Fruit fly (Drosophila melanogaster) ovary, adult (tissue): Measurements from ENCODE around the gene CG8419.

Experiments
- CG17801 ChIP-seq: fragments of 200-800 bp; optimal IDR thresholded peaks from 2 replicates; lab custom pipeline; 2019; ENCODE audit warnings: missing biosample characterization, mild to moderate bottlenecking, missing genetic modification characterization, moderate library complexity; ENCODE audit not compliant: partially characterized antibody

Gene CG8419

DNA sequence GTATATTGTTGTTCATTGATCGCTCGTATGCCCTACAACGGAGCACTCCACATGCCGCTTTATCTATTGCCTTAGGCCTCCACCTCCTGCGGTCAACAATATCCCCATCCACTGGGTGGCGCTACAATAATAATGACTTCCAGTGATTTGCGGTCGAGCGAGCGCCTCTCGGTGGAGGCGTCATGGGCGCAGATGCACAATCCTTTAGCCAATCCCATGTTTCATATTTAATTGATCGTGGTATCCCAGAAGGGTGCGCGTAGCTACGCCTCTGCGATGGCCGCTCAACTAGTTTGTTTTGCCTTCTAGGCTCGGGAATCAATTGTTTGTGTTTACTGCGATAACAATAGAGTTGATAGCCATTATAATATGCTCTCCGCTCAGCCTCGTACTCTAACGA lies 23.2 kb downstream of the CG8419 start:
- no peak for TF ChIP-seq CG17801 (GFP tag; lab: Kevin White, UChicago)

DNA sequence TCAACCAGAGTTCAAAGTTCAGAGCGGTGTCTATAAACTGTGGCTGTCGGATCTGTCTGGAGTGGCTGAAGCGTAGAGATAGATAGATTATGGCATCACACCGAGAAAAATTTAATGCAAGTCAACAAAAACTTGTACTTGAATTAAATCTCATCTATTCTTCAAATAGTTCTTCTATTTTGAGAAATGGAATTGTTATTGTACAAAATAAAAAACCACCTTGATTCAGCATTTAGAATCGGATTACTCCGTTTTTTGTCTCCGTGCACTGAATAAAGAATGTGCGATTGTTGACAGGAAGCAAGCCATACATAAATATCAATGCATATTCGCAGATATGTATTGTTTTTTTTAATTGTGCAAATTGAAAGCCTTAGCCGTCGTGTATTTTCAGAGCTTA lies 23.7 kb downstream of the CG8419 start:
- peak; percentile 28 for TF ChIP-seq CG17801 (GFP tag; lab: Kevin White, UChicago)

DNA sequence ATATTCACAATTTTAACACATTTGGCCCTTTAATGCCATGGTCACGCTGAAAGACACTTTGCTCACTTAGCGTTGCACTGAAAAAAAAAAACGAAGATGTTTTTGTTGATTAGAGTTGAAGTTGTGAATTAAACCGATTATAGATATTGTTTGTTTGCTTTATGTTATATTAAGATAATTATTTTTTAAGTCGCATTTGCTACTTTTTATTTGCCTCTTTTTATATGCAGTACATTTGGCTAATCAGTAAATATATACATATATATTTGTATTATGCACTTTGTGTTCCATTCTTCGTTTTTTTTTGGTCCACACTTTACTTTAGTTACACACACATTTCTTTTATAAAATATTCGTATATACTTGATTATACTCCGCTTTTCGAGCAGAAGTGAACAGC lies 24.3 kb downstream of the CG8419 start:
- TF ChIP-seq CG17801 (GFP tag; lab: Kevin White, UChicago): no peak

DNA sequence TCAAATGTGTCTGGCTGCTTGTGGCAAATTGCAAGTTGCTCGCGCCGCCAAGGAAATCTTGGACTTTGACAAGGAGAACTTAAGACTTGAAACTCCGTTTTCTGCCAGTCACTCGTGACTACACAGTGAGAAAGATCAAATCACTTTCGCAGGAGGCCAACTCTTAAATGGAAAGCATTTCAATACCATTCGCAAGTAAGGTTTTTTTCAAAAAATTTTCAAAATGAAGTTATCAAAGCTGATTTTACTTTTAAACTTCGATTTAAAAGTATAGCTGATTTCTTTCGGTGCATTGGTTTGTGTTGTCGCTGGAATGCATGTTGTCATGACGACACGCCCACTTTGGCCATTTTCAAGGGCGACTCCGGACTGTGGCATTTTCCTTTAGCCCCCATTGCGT lies 26.4 kb downstream of the CG8419 start:
- TF ChIP-seq CG17801 (GFP tag; lab: Kevin White, UChicago): no peak

DNA sequence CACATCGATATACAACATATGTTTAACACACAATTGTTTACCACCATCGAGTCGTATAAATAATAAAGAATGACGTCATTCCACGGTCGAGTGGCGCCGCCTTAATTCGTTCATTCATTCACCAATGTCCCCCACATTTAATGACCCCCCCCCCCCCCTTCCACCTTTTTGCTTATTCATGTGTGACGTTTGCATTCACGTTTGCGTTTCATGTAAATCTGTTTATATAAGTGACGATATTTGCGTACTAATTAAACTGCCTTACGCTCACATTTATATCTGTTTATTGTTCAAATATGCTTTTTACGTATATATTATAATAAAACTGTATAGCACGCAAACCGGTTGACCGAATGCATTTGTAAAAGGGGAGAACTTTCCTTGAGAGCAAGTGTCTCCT lies 27.6 kb downstream of the CG8419 start:
- no peak for TF ChIP-seq CG17801 (GFP tag; lab: Kevin White, UChicago)

DNA sequence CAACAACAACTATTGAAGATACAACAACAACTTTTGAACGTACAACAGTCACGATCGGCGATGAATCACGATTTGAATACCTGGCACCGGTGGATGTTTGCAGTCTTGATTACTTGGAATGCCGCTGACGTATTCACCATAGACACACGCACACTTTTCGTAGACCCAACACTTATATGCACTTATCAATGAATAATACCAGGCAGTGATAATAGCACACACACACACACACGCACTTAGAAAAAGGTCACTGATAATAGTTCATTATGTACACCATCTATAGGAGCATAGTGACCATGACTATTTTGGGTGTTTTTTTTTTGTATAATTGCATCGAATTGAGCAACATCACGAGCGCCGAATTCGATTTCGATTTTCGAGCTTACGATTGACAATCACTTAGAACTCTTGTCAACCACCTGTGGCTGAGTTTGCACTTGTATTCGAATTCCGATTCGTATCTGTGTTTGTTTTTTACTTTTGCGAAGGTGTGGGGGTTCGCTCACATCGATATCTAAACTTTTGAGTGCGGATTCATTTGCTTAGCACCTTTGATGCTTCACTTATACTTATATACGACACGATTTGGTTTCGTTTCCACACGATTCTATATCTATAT lies 33.2 kb downstream of the CG8419 start:
- TF ChIP-seq CG17801 (GFP tag; lab: Kevin White, UChicago): no peak

DNA sequence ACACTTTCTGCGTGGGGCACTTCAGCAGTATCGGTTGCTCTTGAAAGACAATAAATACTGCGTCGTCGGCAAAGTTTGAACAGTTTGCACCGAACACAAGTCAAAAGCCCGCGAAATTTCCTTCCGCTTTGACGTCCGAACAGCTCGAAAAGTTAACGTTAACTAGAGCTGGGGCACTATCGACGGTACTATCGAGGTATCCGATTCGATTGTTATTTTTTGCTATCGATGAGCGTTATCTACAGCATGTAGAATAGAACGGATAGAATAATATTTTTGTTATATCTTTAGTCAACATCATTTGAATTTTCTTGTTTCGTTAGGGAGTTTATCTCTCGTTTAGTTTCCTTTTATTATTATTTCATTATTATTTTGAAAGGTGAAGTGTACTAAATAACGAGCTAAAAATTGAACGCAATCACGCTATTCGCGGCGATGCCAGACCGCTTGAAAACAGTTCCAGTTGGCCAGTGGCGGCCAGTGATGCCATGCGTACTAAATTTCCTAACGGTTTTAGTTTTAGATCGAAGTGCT lies 33.8 kb downstream of the CG8419 start, which contains the start of gene Pvr:
Pvr (minus strand) TSS at position 167 of the 534 bp plus-strand sequence.
- peak; percentile 66 for TF ChIP-seq CG17801 (GFP tag; lab: Kevin White, UChicago)

DNA sequence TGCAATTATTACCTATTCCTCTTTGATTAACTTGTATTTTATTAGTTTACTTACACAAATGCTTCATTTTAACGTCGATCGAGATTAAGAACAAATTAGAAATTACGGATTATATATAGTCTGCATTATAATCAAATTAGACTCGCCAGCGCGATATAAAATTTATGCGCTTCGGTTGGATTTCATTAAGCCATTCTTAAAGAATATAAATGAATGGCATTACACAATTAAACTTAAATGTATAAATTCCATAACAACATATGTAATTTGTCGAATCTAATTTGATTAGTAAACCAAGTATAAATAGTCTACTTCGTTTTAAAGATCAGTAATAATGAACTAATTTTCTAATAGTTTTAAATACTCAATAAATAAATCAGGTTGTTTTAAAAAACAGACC lies 35.7 kb downstream of the CG8419 start, which contains the start of gene Spn28F:
Spn28F (minus strand) TSS at position 101 of the 400 bp plus-strand sequence.
- no peak for TF ChIP-seq CG17801 (GFP tag; lab: Kevin White, UChicago)

DNA sequence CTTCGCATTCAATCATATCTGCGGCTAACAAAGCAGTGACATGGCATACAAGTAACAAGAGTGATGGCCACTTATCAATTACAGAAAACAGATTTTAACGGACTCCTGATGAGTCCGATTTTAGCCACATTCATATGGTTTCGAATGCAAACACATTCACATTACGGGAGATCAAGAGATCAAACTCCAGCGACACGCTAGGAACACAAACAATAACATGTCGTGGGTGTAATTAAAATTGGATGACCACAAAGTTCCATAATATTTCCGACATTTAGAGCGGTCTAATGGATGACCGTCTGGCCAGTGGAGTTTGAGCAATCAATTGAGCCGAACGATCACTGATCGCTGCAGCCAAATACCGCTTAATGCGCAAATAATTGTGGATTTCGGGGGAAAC lies 36.2 kb downstream of the CG8419 start, which contains the start of gene CG14277:
CG14277 (plus strand) TSS at position 301 of the 400 bp plus-strand sequence.
- TF ChIP-seq CG17801 (GFP tag; lab: Kevin White, UChicago): no peak

DNA sequence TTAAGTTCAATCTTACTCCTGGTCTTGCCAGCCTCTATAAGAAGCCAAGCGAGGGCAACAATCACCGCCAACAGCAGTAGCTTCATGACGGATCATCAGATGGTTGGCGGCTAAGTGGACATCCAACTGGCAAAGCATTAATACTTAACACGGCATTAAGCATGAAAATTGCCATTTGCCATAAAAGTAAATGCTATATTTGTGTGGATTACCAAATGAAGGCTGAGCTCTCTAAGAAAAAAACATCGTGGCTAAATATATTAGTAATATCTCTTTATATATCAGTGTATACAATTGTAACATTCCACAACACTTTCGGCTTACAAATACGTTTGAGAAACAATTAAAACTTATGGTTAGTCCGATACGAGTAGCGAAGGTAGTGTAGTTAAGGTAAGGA lies 37.9 kb downstream of the CG8419 start, which contains the start of gene CG43057:
CG43057 (minus strand) TSS at position 101 of the 400 bp plus-strand sequence.
- TF ChIP-seq CG17801 (GFP tag; lab: Kevin White, UChicago): no peak

DNA sequence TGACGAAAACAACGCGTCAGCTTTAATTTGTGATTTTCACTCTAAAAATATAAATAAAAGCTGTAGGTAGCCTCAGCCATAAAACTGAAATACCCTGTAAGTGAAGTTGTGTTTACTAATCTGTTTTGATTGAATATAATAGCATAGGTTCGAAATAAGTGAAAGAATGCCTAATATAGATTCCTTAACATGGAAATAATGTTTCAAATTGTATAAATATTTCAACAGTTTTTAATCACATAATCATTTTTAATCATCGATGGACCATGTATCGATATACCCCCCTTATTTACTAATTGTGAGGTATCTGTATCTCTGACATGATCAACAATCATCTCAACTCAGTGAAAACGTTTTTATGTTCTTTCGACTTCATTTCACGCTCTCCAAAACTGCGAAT lies 49.4 kb downstream of the CG8419 start:
- no peak for TF ChIP-seq CG17801 (GFP tag; lab: Kevin White, UChicago)

DNA sequence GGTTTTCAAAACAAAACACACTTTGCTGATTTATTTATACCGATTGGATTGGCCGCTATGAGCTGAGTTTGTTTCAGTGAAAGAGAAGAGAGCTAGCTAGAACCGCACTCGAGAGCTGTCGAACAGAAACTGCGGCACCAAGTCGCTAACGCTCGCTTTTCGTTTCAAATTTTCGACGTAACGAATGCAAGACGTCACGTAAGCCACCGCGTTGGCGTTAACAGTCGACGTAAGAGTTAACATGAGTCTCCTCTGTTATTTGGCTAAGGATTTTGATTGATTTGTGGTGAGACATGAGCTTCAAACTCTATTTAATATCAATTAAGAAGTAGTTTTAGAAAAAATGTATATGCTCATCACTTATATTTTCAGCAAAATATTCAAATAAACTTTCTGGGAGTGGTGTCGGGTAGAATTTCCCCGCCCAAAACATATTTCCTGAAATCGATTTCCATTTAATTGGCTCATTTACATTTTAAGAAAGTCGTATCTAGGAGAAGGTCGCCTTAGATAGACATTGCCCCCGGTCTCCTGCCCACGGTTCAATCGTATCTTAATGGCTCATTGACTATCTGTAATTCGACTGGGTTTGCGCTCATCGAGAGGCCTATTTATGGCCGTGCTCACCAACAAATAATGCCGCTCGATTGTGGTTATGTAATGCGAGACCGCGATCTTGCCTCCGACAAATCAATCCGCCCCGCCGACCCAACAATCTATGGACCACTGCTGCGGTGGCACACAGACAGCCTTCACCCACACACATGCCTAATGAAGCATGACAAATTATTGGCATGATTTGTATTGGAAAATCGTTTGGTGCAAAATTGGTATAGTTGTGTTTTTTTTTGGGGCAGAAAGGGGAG lies 51.7 kb downstream of the CG8419 start, which contains the start of gene CG8086:
CG8086 (minus strand) TSS at position 102 of the 866 bp plus-strand sequence.
- no peak for TF ChIP-seq CG17801 (GFP tag; lab: Kevin White, UChicago)
